Fruit fly (Drosophila melanogaster): ENCODE data around the gene CG44325.
A peak's percentile ranks its signal among the peaks of the same experiment; 100 is the strongest.

Gene CG44325

DNA sequence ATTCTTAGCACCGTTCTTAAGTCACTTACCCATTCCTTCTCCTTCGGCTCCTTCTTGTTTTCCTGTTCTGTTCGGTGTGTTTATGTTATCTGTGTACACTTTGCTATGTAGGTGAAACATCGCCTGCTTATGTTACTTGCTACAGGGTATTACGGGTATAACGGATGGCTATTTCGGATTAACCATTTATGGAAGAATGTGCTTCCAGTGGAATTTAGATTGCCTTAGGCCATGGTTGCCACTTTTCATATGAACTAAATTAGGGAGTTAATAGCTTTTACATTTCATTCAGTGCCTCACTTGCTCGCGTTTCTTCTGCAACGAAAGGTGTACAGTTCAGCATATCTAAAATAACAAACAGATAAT lies 29.9 kb downstream of the CG44325 start:
- TF ChIP-seq fd102C (GFP tag; optimal IDR thresholded peaks at IDR 0.05) (no peak), tna (GFP tag; IDR thresholded peaks at IDR 0.05; ENCODE audit: partially characterized antibody) (no peak), dati (GFP tag; IDR thresholded peaks at IDR 0.05) (no peak), az2 (GFP tag; optimal IDR thresholded peaks at IDR 0.05) (peak; percentile 17), croc (GFP tag; conservative IDR thresholded peaks at IDR 0.05) (no peak), Pdp1 (GFP tag; optimal IDR thresholded peaks at IDR 0.05) (peak in 1 of 2 experiments; percentile 16), kni (GFP tag; optimal IDR thresholded peaks at IDR 0.05) (peak; percentile 75), Gsc (GFP tag; IDR thresholded peaks at IDR 0.05) (no peak), Bgb (GFP tag; IDR thresholded peaks at IDR 0.05; ENCODE audit: partially characterized antibody) (no peak), Rfx (GFP tag; IDR thresholded peaks at IDR 0.05) (no peak), sc (optimal IDR thresholded peaks at IDR 0.05) (no peak), sc (GFP tag; optimal IDR thresholded peaks at IDR 0.05) (peak; percentile 33), Lpt (GFP tag; optimal IDR thresholded peaks at IDR 0.05) (no peak), CG14014 (GFP tag; IDR thresholded peaks at IDR 0.05) (no peak), Sox100B (GFP tag; optimal IDR thresholded peaks at IDR 0.05) (no peak), CG12071 (GFP tag; optimal IDR thresholded peaks at IDR 0.05) (no peak), CG10462 (GFP tag; optimal IDR thresholded peaks at IDR 0.05) (no peak), CG30431 (GFP tag; optimal IDR thresholded peaks at IDR 0.05) (peak; percentile 20), CG1647 (GFP tag; optimal IDR thresholded peaks at IDR 0.05) (no peak), Antp (GFP tag; optimal IDR thresholded peaks at IDR 0.05) (no peak), maf-S (GFP tag; optimal IDR thresholded peaks at IDR 0.05) (no peak), Chrac-16 (GFP tag; optimal IDR thresholded peaks at IDR 0.05) (no peak), zfh1 (GFP tag; IDR thresholded peaks at IDR 0.05) (0 out of 3 replicates have a peak, but pooled peaks have one; percentile 32), CG11093 (GFP tag; IDR thresholded peaks at IDR 0.05) (no peak), sr (GFP tag; IDR thresholded peaks at IDR 0.05) (no peak), Atf3 (GFP tag; optimal IDR thresholded peaks at IDR 0.05) (no peak), CG18764 (GFP tag; optimal IDR thresholded peaks at IDR 0.05) (no peak), Trl (optimal IDR thresholded peaks at IDR 0.05) (no peak), Trl (GFP tag; optimal IDR thresholded peaks at IDR 0.05) (no peak), jing (GFP tag; optimal IDR thresholded peaks at IDR 0.05) (peak; percentile 9), Hmr (GFP tag; optimal IDR thresholded peaks at IDR 0.05) (no peak), Sry-δ (GFP tag; optimal IDR thresholded peaks at IDR 0.05) (no peak), CG8359 (GFP tag; optimal IDR thresholded peaks at IDR 0.05; ENCODE audit: borderline replicate concordance) (peak; percentile 35), Hr51 (GFP tag; optimal IDR thresholded peaks at IDR 0.05) (no peak), Fer1 (GFP tag; optimal IDR thresholded peaks at IDR 0.05) (no peak), schlank (tag; optimal IDR thresholded peaks at IDR 0.05) (no peak), otp (GFP tag; IDR thresholded peaks at IDR 0.05) (no peak), Drgx (GFP tag; IDR thresholded peaks at IDR 0.05) (no peak), Deaf1 (tag; optimal IDR thresholded peaks at IDR 0.05) (no peak), trh (GFP tag; optimal IDR thresholded peaks at IDR 0.05) (no peak), ERR (GFP tag; optimal IDR thresholded peaks at IDR 0.05) (no peak), crc (GFP tag; optimal IDR thresholded peaks at IDR 0.05) (no peak), D19A (tag; optimal IDR thresholded peaks at IDR 0.05) (peak; percentile 31), GATAe (GFP tag; conservative IDR thresholded peaks at IDR 0.05) (no peak), tgo (GFP tag; IDR thresholded peaks at IDR 0.05) (no peak), Mad (GFP tag; optimal IDR thresholded peaks at IDR 0.05) (no peak), HLH54F (GFP tag; optimal IDR thresholded peaks at IDR 0.05) (no peak), seq (GFP tag; IDR thresholded peaks at IDR 0.05) (no peak), CG6683 (GFP tag; optimal IDR thresholded peaks at IDR 0.05) (no peak), ato (GFP tag; IDR thresholded peaks at IDR 0.05; ENCODE audit: partially characterized antibody) (no peak), CG12299 (tag; optimal IDR thresholded peaks at IDR 0.05) (no peak), Ada2b (GFP tag; IDR thresholded peaks at IDR 0.05) (no peak), ash1 (GFP tag; optimal IDR thresholded peaks at IDR 0.05) (no peak)

Measured in whole organism, embryonic.